Fruit fly (Drosophila melanogaster) whole organism, embryonic: ENCODE data around the gene COX7AL2.

Experiments used
- Bdp1 ChIP-seq: fragments of 200-800 bp; sonication (Bioruptor generic); optimal IDR thresholded peaks from 3 replicates; lab custom pipeline; 2016; ENCODE audit warnings: missing biosample characterization, missing genetic modification characterization
- CG10431 ChIP-seq: fragments of 200-800 bp; sonication (Bioruptor generic); optimal IDR thresholded peaks from 3 replicates; lab custom pipeline; 2018; ENCODE audit warnings: missing biosample characterization, mild to moderate bottlenecking, missing genetic modification characterization
- CG13894 ChIP-seq: fragments of 200-800 bp; sonication (Bioruptor generic); optimal IDR thresholded peaks from 3 replicates; lab custom pipeline; 2018; ENCODE audit warnings: missing biosample characterization, mild to moderate bottlenecking, missing genetic modification characterization, moderate library complexity
- CG14710 ChIP-seq: fragments of 200-800 bp; sonication (Bioruptor generic); optimal IDR thresholded peaks from 3 replicates; lab custom pipeline; 2019; ENCODE audit warnings: missing biosample characterization, mild to moderate bottlenecking, missing genetic modification characterization, moderate library complexity
- CG15269 ChIP-seq: fragments of 200-800 bp; sonication (Bioruptor generic); optimal IDR thresholded peaks from 2 replicates; lab custom pipeline; 2018; ENCODE audit warnings: missing biosample characterization, mild to moderate bottlenecking, missing genetic modification characterization, moderate library complexity
- CG15479 ChIP-seq: fragments of 200-800 bp; sonication (Bioruptor generic); optimal IDR thresholded peaks from 3 replicates; lab custom pipeline; 2019; ENCODE audit warnings: missing biosample characterization, mild to moderate bottlenecking, missing genetic modification characterization, moderate library complexity
- CG16813 ChIP-seq: fragments of 200-800 bp; sonication (Bioruptor generic); IDR thresholded peaks from 3 replicates; pipeline ENCODE4 v1.3.6; 2022; ENCODE audit warnings: missing biosample characterization, missing genetic modification characterization; ENCODE audit not compliant: partially characterized antibody
- CG17829 ChIP-seq: fragments of 200-800 bp; optimal IDR thresholded peaks from 2 replicates; lab custom pipeline; 2019; ENCODE audit warnings: missing biosample characterization, mild to moderate bottlenecking, missing genetic modification characterization, moderate library complexity
- CG1832 ChIP-seq: fragments of 200-800 bp; sonication (Bioruptor generic); optimal IDR thresholded peaks from 2 replicates; lab custom pipeline; 2017; ENCODE audit warnings: missing biosample characterization, mild to moderate bottlenecking, missing genetic modification characterization, inconsistent platforms
- CG2116 ChIP-seq: fragments of 200-800 bp; sonication (Bioruptor generic); optimal IDR thresholded peaks from 3 replicates; lab custom pipeline; 2018; ENCODE audit warnings: missing biosample characterization, mild to moderate bottlenecking, missing genetic modification characterization
- CG2199 ChIP-seq: fragments of 200-800 bp; sonication (Bioruptor generic); IDR thresholded peaks from 3 replicates; pipeline ENCODE4 v1.3.6; 2022; ENCODE audit warnings: missing biosample characterization, missing genetic modification characterization
- CG2678 ChIP-seq: fragments of 200-800 bp; sonication (Bioruptor generic); optimal IDR thresholded peaks from 3 replicates; lab custom pipeline; 2019; ENCODE audit warnings: missing biosample characterization, mild to moderate bottlenecking, missing genetic modification characterization, moderate library complexity
- CG30431 ChIP-seq: fragments of 200-800 bp; sonication (Bioruptor generic); optimal IDR thresholded peaks from 2 replicates; lab custom pipeline; 2017; ENCODE audit warnings: missing biosample characterization, missing genetic modification characterization
- CG42726 ChIP-seq: fragments of 200-800 bp; sonication (Bioruptor generic); IDR thresholded peaks from 2 replicates; pipeline ENCODE4 v1.3.6; 2022; ENCODE audit warnings: missing biosample characterization, missing genetic modification characterization; ENCODE audit not compliant: partially characterized antibody
- CG4360 ChIP-seq: fragments of 200-800 bp; sonication (Bioruptor generic); IDR thresholded peaks from 2 replicates; pipeline ENCODE4 v1.3.6; 2022; ENCODE audit warnings: missing biosample characterization, missing genetic modification characterization
- CG7357 ChIP-seq: fragments of 200-800 bp; sonication (Bioruptor generic); IDR thresholded peaks from 3 replicates; pipeline ENCODE4 v1.3.6; 2022; ENCODE audit warnings: missing biosample characterization, missing genetic modification characterization
- CG9215 ChIP-seq: fragments of 200-800 bp; sonication (Bioruptor generic); IDR thresholded peaks from 2 replicates; pipeline ENCODE4 v1.3.6; 2022; ENCODE audit warnings: missing biosample characterization, missing genetic modification characterization
- CG9437 ChIP-seq: fragments of 200-800 bp; sonication (Bioruptor generic); optimal IDR thresholded peaks from 2 replicates; lab custom pipeline; 2018; ENCODE audit warnings: missing biosample characterization, mild to moderate bottlenecking, missing genetic modification characterization
- CG9727 ChIP-seq: fragments of 200-800 bp; sonication (Bioruptor generic); optimal IDR thresholded peaks from 3 replicates; lab custom pipeline; 2017; ENCODE audit warnings: missing biosample characterization, mild to moderate bottlenecking, missing genetic modification characterization
- CG9876 ChIP-seq: fragments of 200-800 bp; sonication (Bioruptor generic); optimal IDR thresholded peaks from 2 replicates; lab custom pipeline; 2016; ENCODE audit warnings: missing biosample characterization, missing genetic modification characterization
- CrebB ChIP-seq: fragments of 200-800 bp; sonication (Bioruptor generic); optimal IDR thresholded peaks from 3 replicates; lab custom pipeline; 2018; ENCODE audit warnings: missing biosample characterization, mild to moderate bottlenecking, missing genetic modification characterization
- D19A ChIP-seq: fragments of 200-800 bp; optimal IDR thresholded peaks from 3 replicates; lab custom pipeline; 2019; ENCODE audit warnings: missing biosample characterization, mild to moderate bottlenecking, missing genetic modification characterization, moderate library complexity
- Deaf1 ChIP-seq: fragments of 200-800 bp; optimal IDR thresholded peaks from 3 replicates; lab custom pipeline; 2019; ENCODE audit warnings: missing biosample characterization, mild to moderate bottlenecking, missing genetic modification characterization, moderate library complexity
- Dfd ChIP-seq, 2 experiments: fragments of >200 bp; optimal IDR thresholded peaks; 2 replicates each; lab custom pipeline; 2017; ENCODE audit warnings: missing biosample characterization in 2 of 2, missing genetic modification characterization in 2 of 2
- Dip2 ChIP-seq: fragments of 200-800 bp; sonication (Bioruptor generic); IDR thresholded peaks from 2 replicates; pipeline ENCODE4 v1.3.6; 2022; ENCODE audit warnings: missing biosample characterization, missing genetic modification characterization
- Eip74EF ChIP-seq, 2 experiments: fragments of 200-800 bp in 1 of 2; fragments of >200 bp in 1 of 2; sonication (Bioruptor generic) in 1 of 2; optimal IDR thresholded peaks; 2 replicates each; lab custom pipeline; 2017 to 2019; ENCODE audit warnings: missing biosample characterization in 2 of 2, missing genetic modification characterization in 2 of 2, mild to moderate bottlenecking in 1 of 2, moderate library complexity in 1 of 2
- Hr51 ChIP-seq, 2 experiments: fragments of 200-800 bp; sonication (Bioruptor generic); optimal IDR thresholded peaks; 2 replicates in 1 of 2; 3 replicates in 1 of 2; lab custom pipeline; 2016 to 2018; ENCODE audit warnings: missing biosample characterization in 2 of 2, missing genetic modification characterization in 2 of 2, mild to moderate bottlenecking in 1 of 2, moderate library complexity in 1 of 2
- Kr ChIP-seq: fragments of 200-800 bp; sonication (Bioruptor generic); optimal IDR thresholded peaks from 2 replicates; lab custom pipeline; 2017; ENCODE audit warnings: missing biosample characterization, mild to moderate bottlenecking, missing genetic modification characterization
- Lhr ChIP-seq: fragments of 200-800 bp; sonication (Bioruptor generic); optimal IDR thresholded peaks from 3 replicates; lab custom pipeline; 2017; ENCODE audit warnings: mild to moderate bottlenecking, missing biosample characterization, missing genetic modification reagents, missing genetic modification characterization
- Pdp1 ChIP-seq, 2 experiments: fragments of 200-800 bp; sonication (Bioruptor generic); optimal IDR thresholded peaks; 3 replicates each; lab custom pipeline; 2016; ENCODE audit warnings: missing biosample characterization in 2 of 2, missing genetic modification characterization in 2 of 2, mild to moderate bottlenecking in 1 of 2, moderate library complexity in 1 of 2
- Ptx1 ChIP-seq: fragments of 200-800 bp; sonication (Bioruptor generic); IDR thresholded peaks from 2 replicates; pipeline ENCODE4 v1.3.6; 2022; ENCODE audit warnings: missing biosample characterization, missing genetic modification characterization
- Sox102F ChIP-seq: fragments of 200-800 bp; sonication (Bioruptor generic); optimal IDR thresholded peaks from 2 replicates; lab custom pipeline; 2018; ENCODE audit warnings: missing biosample characterization, mild to moderate bottlenecking, missing genetic modification characterization, moderate library complexity
- Tbp ChIP-seq: fragments of >200 bp; optimal IDR thresholded peaks from 2 replicates; lab custom pipeline; 2018; ENCODE audit warnings: missing biosample characterization, missing genetic modification characterization
- bsh ChIP-seq, 2 experiments: fragments of 200-800 bp; sonication (Bioruptor generic); optimal IDR thresholded peaks; 2 replicates each; lab custom pipeline; 2017 to 2018; ENCODE audit warnings: mild to moderate bottlenecking in 2 of 2, missing biosample characterization in 2 of 2, missing genetic modification characterization in 2 of 2, moderate library complexity in 1 of 2
- chinmo ChIP-seq: fragments of 200-800 bp; sonication (Bioruptor generic); IDR thresholded peaks from 4 replicates; pipeline ENCODE4 v1.3.6; 2022; ENCODE audit warnings: missing biosample characterization, missing genetic modification characterization; ENCODE audit not compliant: partially characterized antibody
- crol ChIP-seq: fragments of 200-800 bp; sonication (Bioruptor generic); IDR thresholded peaks from 2 replicates; pipeline ENCODE4 v1.3.6; 2022; ENCODE audit warnings: missing biosample characterization, missing genetic modification characterization
- dmrt11E ChIP-seq: fragments of 200-800 bp; sonication (Bioruptor generic); optimal IDR thresholded peaks from 3 replicates; lab custom pipeline; 2018; ENCODE audit warnings: missing biosample characterization, mild to moderate bottlenecking, missing genetic modification characterization, moderate library complexity
- dmrt99B ChIP-seq: fragments of 200-800 bp; sonication (Bioruptor generic); optimal IDR thresholded peaks from 2 replicates; lab custom pipeline; 2018; ENCODE audit warnings: missing biosample characterization, mild to moderate bottlenecking, missing genetic modification characterization, moderate library complexity
- dpn ChIP-seq, 2 experiments: fragments of 200-800 bp; sonication (Bioruptor generic); optimal IDR thresholded peaks; 3 replicates each; lab custom pipeline; 2016; ENCODE audit warnings: missing biosample characterization in 2 of 2, missing genetic modification characterization in 2 of 2
- ewg ChIP-seq: fragments of 200-800 bp; sonication (Bioruptor generic); optimal IDR thresholded peaks from 3 replicates; lab custom pipeline; 2017; ENCODE audit warnings: mild to moderate bottlenecking, missing biosample characterization, missing genetic modification reagents, missing genetic modification characterization
- lola ChIP-seq, 3 experiments: fragments of >200 bp in 2 of 3; fragments of 200-800 bp in 1 of 3; sonication (Bioruptor generic) in 1 of 3; optimal IDR thresholded peaks; 2 replicates each; lab custom pipeline; 2017 to 2019; ENCODE audit warnings: missing biosample characterization in 3 of 3, missing genetic modification characterization in 3 of 3, mild to moderate bottlenecking in 1 of 3, moderate library complexity in 1 of 3
- phol ChIP-seq: fragments of 200-800 bp; sonication (Bioruptor generic); optimal IDR thresholded peaks from 3 replicates; lab custom pipeline; 2018; ENCODE audit warnings: missing biosample characterization, mild to moderate bottlenecking, missing genetic modification characterization, moderate library complexity
- pros ChIP-seq: fragments of 200-800 bp; sonication (Bioruptor generic); optimal IDR thresholded peaks from 3 replicates; lab custom pipeline; 2019; ENCODE audit warnings: missing biosample characterization, mild to moderate bottlenecking, missing genetic modification characterization, moderate library complexity
- sd ChIP-seq: fragments of 200-800 bp; sonication (Bioruptor generic); optimal IDR thresholded peaks from 3 replicates; lab custom pipeline; 2018; ENCODE audit warnings: missing biosample characterization, mild to moderate bottlenecking, missing genetic modification characterization, moderate library complexity
- vnd ChIP-seq: fragments of 200-800 bp; sonication (Bioruptor generic); IDR thresholded peaks from 3 replicates; pipeline ENCODE4 v1.3.6; 2022; ENCODE audit warnings: missing biosample characterization, missing genetic modification characterization; ENCODE audit not compliant: partially characterized antibody

Gene COX7AL2

dm6 chr2L:2173604-2174003, 24.1 kb downstream of the COX7AL2 start (continued):
- TF ChIP-seq CrebB = no peak
- no peak for TF ChIP-seq Tbp (GFP tag; lab: Kevin White, UChicago)
- TF ChIP-seq Eip74EF (GFP tag; optimal IDR thresholded peaks at IDR 0.05; lab: Kevin White, UChicago) = peak in 1 of 2 experiments; percentile 78
- peak; percentile 49 for TF ChIP-seq CG1832 (GFP tag; lab: Kevin White, UChicago)
- TF ChIP-seq CG13894 (tag; lab: Kevin White, UChicago) = peak; percentile 18
- no peak for TF ChIP-seq Dfd (GFP tag; optimal IDR thresholded peaks at IDR 0.05; lab: Kevin White, UChicago)
- no peak for TF ChIP-seq Dip2 (GFP tag; lab: Robert Waterston, UW)
- 0 out of 3 replicates have a peak, but pooled peaks have one; percentile 19 for TF ChIP-seq CG2199
- peak in 1 of 2 experiments; percentile 87 for TF ChIP-seq Pdp1 (GFP tag; optimal IDR thresholded peaks at IDR 0.05; lab: Kevin White, UChicago)
- no peak for TF ChIP-seq sd (tag; lab: Kevin White, UChicago)
- peak; percentile 69 for TF ChIP-seq CG15269
- TF ChIP-seq CG10431 (GFP tag; lab: Kevin White, UChicago) = no peak

DNA sequence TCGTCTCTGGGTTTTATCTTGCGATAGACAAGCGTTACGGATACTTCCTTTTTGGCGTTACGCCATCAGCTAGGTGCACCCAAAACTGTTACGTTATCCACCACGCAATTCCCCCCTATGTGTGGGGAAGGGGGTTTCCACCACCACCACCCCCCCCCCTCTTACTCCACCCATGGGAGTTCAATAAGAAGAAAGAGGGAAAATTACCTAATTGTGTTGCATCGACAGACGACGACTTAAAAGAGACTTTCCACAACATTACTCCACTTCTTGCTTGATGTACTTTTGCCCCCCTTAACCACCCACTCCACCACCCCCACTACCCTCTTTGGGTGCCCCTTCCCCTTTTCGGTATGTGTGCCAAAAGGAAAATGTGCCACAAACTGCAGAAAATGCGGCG, 24.5 kb downstream of the COX7AL2 start:
- no peak for TF ChIP-seq CG42726 (GFP tag; lab: Robert Waterston, UW)
- 0 out of 4 replicates have a peak, but pooled peaks have one; percentile 54 for TF ChIP-seq chinmo
- no peak for TF ChIP-seq CG9215 (GFP tag; lab: Robert Waterston, UW)
- TF ChIP-seq crol (GFP tag; lab: Robert Waterston, UW) = peak; percentile 78
- no peak for TF ChIP-seq vnd (GFP tag; lab: Robert Waterston, UW)
- no peak for TF ChIP-seq dpn (GFP tag; optimal IDR thresholded peaks at IDR 0.05; lab: Kevin White, UChicago)
- peak; percentile 56 for TF ChIP-seq CG9437 (GFP tag; lab: Kevin White, UChicago)
- no peak for TF ChIP-seq CG7357 (GFP tag; lab: Robert Waterston, UW)

- no peak for TF ChIP-seq Kr (GFP tag; lab: Kevin White, UChicago)
- peak; percentile 4 for TF ChIP-seq dmrt11E (tag; lab: Kevin White, UChicago)
- no peak for TF ChIP-seq Lhr
- peak; percentile 7 for TF ChIP-seq phol (tag; lab: Kevin White, UChicago)
- no peak for TF ChIP-seq CG17829 (tag; lab: Kevin White, UChicago)
- TF ChIP-seq Deaf1 (tag; lab: Kevin White, UChicago) = no peak
- TF ChIP-seq CG4360 = 0 out of 2 replicates have a peak, but pooled peaks have one; percentile 16
- peak in 1 of 2 experiments; percentile 13 for TF ChIP-seq Hr51 (GFP tag; optimal IDR thresholded peaks at IDR 0.05; lab: Kevin White, UChicago)
- TF ChIP-seq CG30431 = no peak
- no peak for TF ChIP-seq D19A (tag; lab: Kevin White, UChicago)
- peak in 1 of 2 experiments; percentile 36 for TF ChIP-seq bsh (GFP tag; optimal IDR thresholded peaks at IDR 0.05; lab: Kevin White, UChicago)
- TF ChIP-seq CG9727 = peak; percentile 15
- peak; percentile 5 for TF ChIP-seq dmrt99B (tag; lab: Kevin White, UChicago)
- TF ChIP-seq CG14710 = peak; percentile 8
- TF ChIP-seq CG2116 = no peak
- peak in 1 of 3 experiments; percentile 3 for TF ChIP-seq lola (GFP tag; optimal IDR thresholded peaks at IDR 0.05; lab: Kevin White, UChicago)
- TF ChIP-seq CG15479 (GFP tag; lab: Kevin White, UChicago) = peak; percentile 92
- TF ChIP-seq pros (GFP tag; lab: Kevin White, UChicago) = peak; percentile 38
- no peak for TF ChIP-seq ewg (GFP tag; lab: Kevin White, UChicago)
- no peak for TF ChIP-seq Bdp1 (GFP tag; lab: Kevin White, UChicago)
- TF ChIP-seq Eip74EF (GFP tag; optimal IDR thresholded peaks at IDR 0.05; lab: Kevin White, UChicago) = no peak
- TF ChIP-seq CG16813 (GFP tag; lab: Robert Waterston, UW) = no peak
- peak; percentile 27 for TF ChIP-seq Sox102F (GFP tag; lab: Kevin White, UChicago)
- TF ChIP-seq CG9876 (GFP tag; lab: Kevin White, UChicago) = no peak
- TF ChIP-seq Ptx1 (GFP tag; lab: Robert Waterston, UW) = peak; percentile 33; the same call in 1 of the 2 replicates
- peak; percentile 12 for TF ChIP-seq CG2678 (tag; lab: Kevin White, UChicago)
Observed at dm6 chr2L:2172460-2173121, 25.1 kb downstream of the COX7AL2 start.
